Worm (Caenorhabditis elegans) whole organism, L3 larva: ENCODE data around the gene smf-1.

ENCODE experiments used
- R02D3.7 ChIP-seq: fragments of 150-350 bp; optimal IDR thresholded peaks from 2 replicates; lab custom pipeline; 2014; ENCODE audit warnings: missing biosample characterization, missing genetic modification characterization
- ZK546.5 ChIP-seq: sonication (generic microtip); optimal IDR thresholded peaks from 2 replicates; lab custom pipeline; 2017; ENCODE audit warnings: missing biosample characterization, missing genetic modification characterization
- aly-2 ChIP-seq: fragments of 150-350 bp; optimal IDR thresholded peaks from 2 replicates; lab custom pipeline; 2014; ENCODE audit warnings: missing biosample characterization, missing genetic modification characterization
- ama-1 ChIP-seq: fragments of 150-350 bp; optimal IDR thresholded peaks from 2 replicates; lab custom pipeline; 2018
- ceh-16 ChIP-seq: sonication (generic microtip); optimal IDR thresholded peaks from 2 replicates; lab custom pipeline; 2017; ENCODE audit warnings: missing biosample characterization, missing genetic modification characterization
- ceh-28 ChIP-seq: fragments of 150-350 bp; optimal IDR thresholded peaks from 2 replicates; lab custom pipeline; 2014; ENCODE audit warnings: missing biosample characterization, missing genetic modification reagents, missing genetic modification characterization
- ceh-82 ChIP-seq: fragments of 150-350 bp; optimal IDR thresholded peaks from 2 replicates; lab custom pipeline; 2014; ENCODE audit warnings: missing biosample characterization, missing genetic modification characterization
- ceh-9 ChIP-seq: sonication (generic microtip); optimal IDR thresholded peaks from 2 replicates; lab custom pipeline; 2018; ENCODE audit warnings: missing biosample characterization, missing genetic modification characterization
- daf-12 ChIP-seq: fragments of 150-350 bp; optimal IDR thresholded peaks from 2 replicates; lab custom pipeline; 2014; ENCODE audit warnings: missing biosample characterization, missing genetic modification reagents, missing genetic modification characterization
- egl-27 ChIP-seq: sonication (generic microtip); optimal IDR thresholded peaks from 4 replicates; lab custom pipeline; 2017; ENCODE audit warnings: missing biosample characterization, missing genetic modification reagents, missing genetic modification characterization
- egl-5 ChIP-seq: fragments of 150-350 bp; optimal IDR thresholded peaks from 2 replicates; lab custom pipeline; 2017; ENCODE audit warnings: missing biosample characterization, missing genetic modification reagents, missing genetic modification characterization, inconsistent platforms
- elt-1 ChIP-seq: fragments of 150-350 bp; optimal IDR thresholded peaks from 2 replicates; lab custom pipeline; 2014; ENCODE audit warnings: missing biosample characterization, missing genetic modification characterization
- elt-2 ChIP-seq: sonication (generic microtip); optimal IDR thresholded peaks from 2 replicates; lab custom pipeline; 2016; ENCODE audit warnings: missing genetic modification reagents, mild to moderate bottlenecking, missing genetic modification characterization, missing compliant biosample characterization
- elt-3 ChIP-seq, 3 experiments: fragments of 150-350 bp in 1 of 3; sonication (generic microtip) in 2 of 3; optimal IDR thresholded peaks; 2 replicates in 2 of 3; 4 replicates in 1 of 3; lab custom pipeline; 2014 to 2017; ENCODE audit warnings: missing biosample characterization in 3 of 3, missing genetic modification characterization in 3 of 3
- eor-1 ChIP-seq, 2 experiments: fragments of 150-350 bp; optimal IDR thresholded peaks; 2 replicates each; lab custom pipeline; 2014 to 2018; ENCODE audit warnings: missing biosample characterization in 2 of 2, missing genetic modification characterization in 2 of 2
- fkh-10 ChIP-seq: sonication (generic microtip); optimal IDR thresholded peaks from 2 replicates; lab custom pipeline; 2017; ENCODE audit warnings: missing biosample characterization, missing genetic modification reagents, missing genetic modification characterization
- fkh-2 ChIP-seq: fragments of 150-350 bp; optimal IDR thresholded peaks from 2 replicates; lab custom pipeline; 2014; ENCODE audit warnings: missing biosample characterization, missing genetic modification reagents, missing genetic modification characterization
- fos-1 ChIP-seq: fragments of 150-350 bp; optimal IDR thresholded peaks from 2 replicates; lab custom pipeline; 2014; ENCODE audit warnings: missing biosample characterization, missing genetic modification characterization
- hmg-11 ChIP-seq: sonication (generic microtip); optimal IDR thresholded peaks from 2 replicates; lab custom pipeline; 2016; ENCODE audit warnings: missing genetic modification characterization, missing compliant biosample characterization
- jun-1 ChIP-seq: fragments of 150-350 bp; optimal IDR thresholded peaks from 2 replicates; lab custom pipeline; 2014; ENCODE audit warnings: missing biosample characterization, missing genetic modification reagents, missing genetic modification characterization
- lin-15B ChIP-seq: fragments of 150-350 bp; optimal IDR thresholded peaks from 2 replicates; lab custom pipeline; 2014; ENCODE audit warnings: missing biosample characterization, missing genetic modification characterization
- lin-39 ChIP-seq: fragments of 150-350 bp; optimal IDR thresholded peaks from 2 replicates; lab custom pipeline; 2018; ENCODE audit warnings: missing biosample characterization, missing genetic modification reagents, missing genetic modification characterization
- lsy-12 ChIP-seq: sonication (generic microtip); optimal IDR thresholded peaks from 2 replicates; lab custom pipeline; 2016; ENCODE audit warnings: mild to moderate bottlenecking, missing genetic modification characterization, missing compliant biosample characterization
- mdl-1 ChIP-seq: fragments of 150-350 bp; optimal IDR thresholded peaks from 2 replicates; lab custom pipeline; 2014; ENCODE audit warnings: missing biosample characterization, missing genetic modification characterization
- mml-1 ChIP-seq: fragments of 150-350 bp; sonication (generic microtip); optimal IDR thresholded peaks from 3 replicates; lab custom pipeline; 2014; ENCODE audit warnings: missing biosample characterization, missing genetic modification characterization
- nfya-1 ChIP-seq: sonication (generic microtip); optimal IDR thresholded peaks from 2 replicates; lab custom pipeline; 2017; ENCODE audit warnings: missing genetic modification characterization, mild to moderate bottlenecking, missing compliant biosample characterization, antibody characterized with exemption, moderate library complexity; ENCODE audit not compliant: insufficient read depth
- nhr-11 ChIP-seq: fragments of 150-350 bp; optimal IDR thresholded peaks from 2 replicates; lab custom pipeline; 2014; ENCODE audit warnings: missing biosample characterization, missing genetic modification characterization
- nhr-12 ChIP-seq: fragments of 150-350 bp; optimal IDR thresholded peaks from 2 replicates; lab custom pipeline; 2014; ENCODE audit warnings: missing biosample characterization, missing genetic modification characterization
- nhr-23 ChIP-seq: fragments of 150-350 bp; optimal IDR thresholded peaks from 2 replicates; lab custom pipeline; 2014; ENCODE audit warnings: missing biosample characterization, missing genetic modification reagents, missing genetic modification characterization
- nhr-237 ChIP-seq: fragments of 150-350 bp; optimal IDR thresholded peaks from 2 replicates; lab custom pipeline; 2014; ENCODE audit warnings: missing biosample characterization, missing genetic modification characterization
- nhr-25 ChIP-seq: sonication (generic microtip); optimal IDR thresholded peaks from 2 replicates; lab custom pipeline; 2017; ENCODE audit warnings: missing biosample characterization, missing genetic modification characterization
- nhr-28 ChIP-seq: fragments of 150-350 bp; optimal IDR thresholded peaks from 2 replicates; lab custom pipeline; 2014; ENCODE audit warnings: missing biosample characterization, missing genetic modification characterization
- nhr-43 ChIP-seq: sonication (generic microtip); optimal IDR thresholded peaks from 2 replicates; lab custom pipeline; 2016; ENCODE audit warnings: mild to moderate bottlenecking, missing genetic modification characterization, missing compliant biosample characterization; ENCODE audit not compliant: poor library complexity, severe bottlenecking
- nhr-67 ChIP-seq: fragments of 150-350 bp; optimal IDR thresholded peaks from 2 replicates; lab custom pipeline; 2014; ENCODE audit warnings: missing biosample characterization, missing genetic modification characterization
- nhr-76 ChIP-seq: fragments of 150-350 bp; sonication (generic microtip); optimal IDR thresholded peaks from 5 replicates; lab custom pipeline; 2014; ENCODE audit warnings: missing biosample characterization, missing genetic modification characterization
- nhr-77 ChIP-seq: fragments of 150-350 bp; optimal IDR thresholded peaks from 2 replicates; lab custom pipeline; 2014; ENCODE audit warnings: missing biosample characterization, missing genetic modification characterization
- pha-4 ChIP-seq: fragments of 150-350 bp; optimal IDR thresholded peaks from 2 replicates; lab custom pipeline; 2014; ENCODE audit warnings: missing biosample characterization, missing genetic modification reagents, missing genetic modification characterization
- pqm-1 ChIP-seq: fragments of 150-350 bp; optimal IDR thresholded peaks from 2 replicates; lab custom pipeline; 2017; ENCODE audit warnings: missing biosample characterization, missing genetic modification characterization, inconsistent platforms
- sea-2 ChIP-seq: fragments of 150-350 bp; sonication (generic microtip); optimal IDR thresholded peaks from 4 replicates; lab custom pipeline; 2014; ENCODE audit warnings: missing biosample characterization, missing genetic modification reagents, missing genetic modification characterization
- skn-1 ChIP-seq: fragments of 150-350 bp; optimal IDR thresholded peaks from 2 replicates; lab custom pipeline; 2014; ENCODE audit warnings: missing biosample characterization, missing genetic modification characterization
- snpc-4 ChIP-seq: fragments of 150-350 bp; optimal IDR thresholded peaks from 2 replicates; lab custom pipeline; 2014; ENCODE audit warnings: missing biosample characterization, missing genetic modification characterization
- tbx-2 ChIP-seq: sonication (generic microtip); optimal IDR thresholded peaks from 2 replicates; lab custom pipeline; 2016; ENCODE audit warnings: mild to moderate bottlenecking, missing genetic modification characterization, missing compliant biosample characterization
- unc-39 ChIP-seq: sonication (generic microtip); optimal IDR thresholded peaks from 4 replicates; lab custom pipeline; 2017; ENCODE audit warnings: missing biosample characterization, missing genetic modification characterization
- unc-62 ChIP-seq: fragments of 150-350 bp; sonication (generic microtip); optimal IDR thresholded peaks from 4 replicates; lab custom pipeline; 2014; ENCODE audit warnings: missing biosample characterization, missing genetic modification reagents, missing genetic modification characterization
- zag-1 ChIP-seq: fragments of 150-350 bp; optimal IDR thresholded peaks from 2 replicates; lab custom pipeline; 2014; ENCODE audit warnings: missing biosample characterization, missing genetic modification characterization
- ztf-11 ChIP-seq: fragments of 150-350 bp; optimal IDR thresholded peaks from 2 replicates; lab custom pipeline; 2014; ENCODE audit warnings: missing biosample characterization, missing genetic modification characterization
- ztf-4 ChIP-seq: fragments of 150-350 bp; optimal IDR thresholded peaks from 2 replicates; lab custom pipeline; 2014; ENCODE audit warnings: missing biosample characterization, missing genetic modification characterization

Gene smf-1

ce11 chrX:6742011-6742683 lies 19.3 kb upstream of the smf-1 start, which contains the start of gene mdl-1:
Gene mdl-1, plus strand, starts transcription at chrX:6742351.
- TF ChIP-seq nhr-12 (tag; lab: Kevin White, UChicago) (no peak), elt-3 (tag; optimal IDR thresholded peaks at IDR 0.05; lab: Kevin White, UChicago) (no peak), pha-4 (peak; percentile 94), eor-1 (tag; optimal IDR thresholded peaks at IDR 0.05; lab: Kevin White, UChicago) (peak in 1 of 2 experiments; percentile 68), ztf-11 (tag; lab: Kevin White, UChicago) (no peak), nhr-77 (no peak), R02D3.7 (peak; percentile 40), nfya-1 (tag; lab: Kevin White, UChicago) (peak; percentile 96), ztf-4 (tag; lab: Kevin White, UChicago) (peak; percentile 74), fkh-2 (tag; lab: Kevin White, UChicago) (no peak), ZK546.5 (tag; lab: Kevin White, UChicago) (no peak), ceh-9 (no peak), tbx-2 (peak; percentile 48), unc-39 (tag; lab: Kevin White, UChicago) (no peak), skn-1 (tag; lab: Kevin White, UChicago) (peak; percentile 40), unc-62 (GFP tag; lab: Kevin White, UChicago) (peak; percentile 74), lsy-12 (tag; lab: Kevin White, UChicago) (peak; percentile 88), daf-12 (tag; lab: Kevin White, UChicago) (no peak), ceh-82 (no peak), ceh-16 (tag; lab: Kevin White, UChicago) (no peak), lin-15B (tag; lab: Kevin White, UChicago) (peak; percentile 26), zag-1 (no peak), fos-1 (tag; lab: Kevin White, UChicago) (peak; percentile 27), nhr-67 (no peak), nhr-11 (tag; lab: Kevin White, UChicago) (peak; percentile 67), hmg-11 (tag; lab: Kevin White, UChicago) (peak; percentile 74), mml-1 (tag; lab: Kevin White, UChicago) (peak; percentile 99), nhr-43 (tag; lab: Kevin White, UChicago) (peak; percentile 86), nhr-23 (peak; percentile 95), mdl-1 (tag; lab: Kevin White, UChicago) (peak; percentile 100), sea-2 (GFP tag; lab: Kevin White, UChicago) (peak; percentile 63), elt-2 (tag; lab: Kevin White, UChicago) (peak; percentile 87), nhr-76 (no peak), snpc-4 (peak; percentile 71), nhr-25 (tag; lab: Kevin White, UChicago) (peak; percentile 95), jun-1 (tag; lab: Kevin White, UChicago) (peak; percentile 81), pqm-1 (peak; percentile 82), fkh-10 (peak; percentile 20), egl-5 (tag; lab: Kevin White, UChicago) (no peak), ceh-28 (tag; lab: Kevin White, UChicago) (peak; percentile 56), elt-1 (peak; percentile 81), aly-2 (tag; lab: Kevin White, UChicago) (no peak), nhr-237 (no peak), nhr-28 (tag; lab: Kevin White, UChicago) (no peak), lin-39 (peak; percentile 95), ama-1 (lab: Kevin White, UChicago) (peak; percentile 95), egl-27 (tag; lab: Kevin White, UChicago) (peak; percentile 95)
